Worm (Caenorhabditis elegans) whole organism, L4 larva: ENCODE data around the gene C45G9.4.

Experiments
- F10B5.3 ChIP-seq: sonication (generic microtip); optimal IDR thresholded peaks from 2 replicates; lab custom pipeline; 2016; ENCODE audit warnings: mild to moderate bottlenecking, missing genetic modification characterization, missing compliant biosample characterization
- F26F4.8 ChIP-seq: fragments of 200-800 bp; sonication (Bioruptor generic); conservative IDR thresholded peaks from 2 replicates; pipeline ENCODE4 v1.3.6; 2022; ENCODE audit warnings: missing genetic modification characterization, missing compliant biosample characterization
- F37D6.2 ChIP-seq: sonication (generic microtip); optimal IDR thresholded peaks from 2 replicates; lab custom pipeline; 2016; ENCODE audit warnings: mild to moderate bottlenecking, missing genetic modification characterization, missing compliant biosample characterization
- T20F7.1 ChIP-seq: fragments of 200-800 bp; sonication (Bioruptor generic); optimal IDR thresholded peaks from 2 replicates; lab custom pipeline; 2018; ENCODE audit warnings: mild to moderate bottlenecking, missing genetic modification characterization, missing compliant biosample characterization
- Y5F2A.4 ChIP-seq: fragments of 200-800 bp; sonication (Bioruptor generic); optimal IDR thresholded peaks from 2 replicates; lab custom pipeline; 2018; ENCODE audit warnings: mild to moderate bottlenecking, missing genetic modification characterization, missing compliant biosample characterization
- ZK546.5 ChIP-seq, 2 experiments: sonication (generic microtip); optimal IDR thresholded peaks; 2 replicates each; lab custom pipeline; 2017; ENCODE audit warnings: missing biosample characterization in 2 of 2, missing genetic modification characterization in 2 of 2
- aha-1 ChIP-seq: fragments of 150-350 bp; peaks from one replicate; lab custom pipeline; 2014; ENCODE audit warnings: missing biosample characterization, missing genetic modification characterization
- ceh-20 ChIP-seq: fragments of 200-800 bp; sonication (Bioruptor generic); IDR thresholded peaks from 2 replicates; pipeline ENCODE4 v1.3.6; 2022; ENCODE audit warnings: missing genetic modification reagents, missing genetic modification characterization, missing compliant biosample characterization
- ceh-28 ChIP-seq: fragments of 150-350 bp; optimal IDR thresholded peaks from 2 replicates; lab custom pipeline; 2014; ENCODE audit warnings: missing biosample characterization, missing genetic modification reagents, missing genetic modification characterization
- ceh-44 ChIP-seq: fragments of 200-800 bp; sonication (Bioruptor generic); IDR thresholded peaks from 2 replicates; pipeline ENCODE4 v1.3.6; 2022; ENCODE audit warnings: missing genetic modification reagents, missing genetic modification characterization, missing compliant biosample characterization
- ceh-82 ChIP-seq: sonication (generic microtip); optimal IDR thresholded peaks from 2 replicates; lab custom pipeline; 2017; ENCODE audit warnings: missing biosample characterization, missing genetic modification characterization
- ces-1 ChIP-seq: fragments of 150-350 bp; sonication (generic microtip); optimal IDR thresholded peaks from 4 replicates; lab custom pipeline; 2014; ENCODE audit warnings: missing biosample characterization, missing genetic modification reagents, missing genetic modification characterization
- ctbp-1 ChIP-seq: fragments of 200-800 bp; sonication (Bioruptor generic); IDR thresholded peaks from 2 replicates; pipeline ENCODE4 v1.3.6; 2022; ENCODE audit warnings: missing genetic modification reagents, missing genetic modification characterization, missing compliant biosample characterization
- daf-19 ChIP-seq: fragments of 200-800 bp; sonication (Bioruptor generic); conservative IDR thresholded peaks from 2 replicates; pipeline ENCODE4 v1.3.6; 2022; ENCODE audit warnings: missing genetic modification characterization, missing compliant biosample characterization
- dmd-6 ChIP-seq: fragments of 200-800 bp; sonication (Bioruptor generic); IDR thresholded peaks from 2 replicates; pipeline ENCODE4 v1.3.6; 2022; ENCODE audit warnings: missing genetic modification reagents, missing genetic modification characterization, missing compliant biosample characterization
- dmd-8 ChIP-seq: fragments of 200-800 bp; sonication (Bioruptor generic); IDR thresholded peaks from 2 replicates; pipeline ENCODE4 v1.3.6; 2022; ENCODE audit warnings: missing genetic modification characterization, missing compliant biosample characterization
- dpl-1 ChIP-seq: fragments of 150-350 bp; optimal IDR thresholded peaks from 2 replicates; lab custom pipeline; 2014; ENCODE audit warnings: missing biosample characterization, missing genetic modification reagents, missing genetic modification characterization
- egl-27 ChIP-seq: sonication (generic microtip); optimal IDR thresholded peaks from 3 replicates; lab custom pipeline; 2017; ENCODE audit warnings: missing biosample characterization, missing genetic modification reagents, missing genetic modification characterization
- hlh-30 ChIP-seq: sonication (generic microtip); optimal IDR thresholded peaks from 2 replicates; lab custom pipeline; 2017; ENCODE audit warnings: antibody characterized with exemption, mild to moderate bottlenecking, missing genetic modification characterization, missing compliant biosample characterization; ENCODE audit not compliant: insufficient read depth
- jun-1 ChIP-seq: fragments of 150-350 bp; optimal IDR thresholded peaks from 2 replicates; lab custom pipeline; 2014; ENCODE audit warnings: missing biosample characterization, missing genetic modification reagents, missing genetic modification characterization
- lim-7 ChIP-seq: fragments of 200-800 bp; sonication (Bioruptor generic); IDR thresholded peaks from 2 replicates; pipeline ENCODE4 v1.3.6; 2022; ENCODE audit warnings: missing genetic modification characterization, missing compliant biosample characterization
- lin-1 ChIP-seq: fragments of 200-800 bp; sonication (Bioruptor generic); IDR thresholded peaks from 2 replicates; pipeline ENCODE4 v1.3.6; 2022; ENCODE audit warnings: missing genetic modification reagents, missing genetic modification characterization, missing compliant biosample characterization
- lin-13 ChIP-seq: fragments of 150-350 bp; optimal IDR thresholded peaks from 2 replicates; lab custom pipeline; 2014; ENCODE audit warnings: missing biosample characterization, missing genetic modification reagents, missing genetic modification characterization
- lin-15B ChIP-seq: fragments of 150-350 bp; sonication (generic microtip); optimal IDR thresholded peaks from 3 replicates; lab custom pipeline; 2014; ENCODE audit warnings: missing biosample characterization, missing genetic modification characterization
- lin-29 ChIP-seq: fragments of 200-800 bp; sonication (Bioruptor generic); IDR thresholded peaks from 2 replicates; pipeline ENCODE4 v1.3.6; 2022; ENCODE audit warnings: missing genetic modification reagents, missing genetic modification characterization, missing compliant biosample characterization
- lin-38 ChIP-seq: fragments of 200-800 bp; sonication (Bioruptor generic); IDR thresholded peaks from 2 replicates; pipeline ENCODE4 v1.3.6; 2022; ENCODE audit warnings: missing genetic modification reagents, missing genetic modification characterization, missing compliant biosample characterization
- madf-9 ChIP-seq: fragments of 200-800 bp; sonication (Bioruptor generic); conservative IDR thresholded peaks from 2 replicates; pipeline ENCODE4 v1.3.6; 2022; ENCODE audit warnings: missing genetic modification reagents, missing genetic modification characterization, missing compliant biosample characterization
- mdl-1 ChIP-seq, 2 experiments: fragments of 150-350 bp in 1 of 2; sonication (generic microtip) in 1 of 2; optimal IDR thresholded peaks; 2 replicates each; lab custom pipeline; 2014 to 2017; ENCODE audit warnings: missing biosample characterization in 2 of 2, missing genetic modification characterization in 2 of 2
- mdt-29 ChIP-seq: fragments of 200-800 bp; sonication (Bioruptor generic); IDR thresholded peaks from 2 replicates; pipeline ENCODE4 v1.3.6; 2022; ENCODE audit warnings: missing genetic modification reagents, missing genetic modification characterization, missing compliant biosample characterization
- mes-2 ChIP-seq: sonication (generic microtip); optimal IDR thresholded peaks from 2 replicates; lab custom pipeline; 2016; ENCODE audit warnings: missing genotype, mild to moderate bottlenecking, missing genetic modification characterization, missing compliant biosample characterization; ENCODE audit not compliant: poor library complexity, severe bottlenecking
- mxl-2 ChIP-seq: fragments of 200-800 bp; sonication (Bioruptor generic); conservative IDR thresholded peaks from 2 replicates; pipeline ENCODE4 v1.3.6; 2022; ENCODE audit warnings: missing genetic modification reagents, missing genetic modification characterization, missing compliant biosample characterization
- nhr-11 ChIP-seq: fragments of 150-350 bp; optimal IDR thresholded peaks from 2 replicates; lab custom pipeline; 2014; ENCODE audit warnings: missing biosample characterization, missing genetic modification characterization
- nhr-111 ChIP-seq: fragments of 200-800 bp; sonication (Bioruptor generic); optimal IDR thresholded peaks from 2 replicates; lab custom pipeline; 2018; ENCODE audit warnings: mild to moderate bottlenecking, missing genetic modification characterization, missing compliant biosample characterization
- nhr-25 ChIP-seq: sonication (generic microtip); optimal IDR thresholded peaks from 2 replicates; lab custom pipeline; 2017; ENCODE audit warnings: missing genetic modification characterization, mild to moderate bottlenecking, missing compliant biosample characterization, antibody characterized with exemption, moderate library complexity, borderline replicate concordance; ENCODE audit not compliant: insufficient read depth
- nhr-41 ChIP-seq: fragments of 200-800 bp; sonication (Bioruptor generic); IDR thresholded peaks from 2 replicates; pipeline ENCODE4 v1.3.6; 2022; ENCODE audit warnings: missing genetic modification reagents, missing genetic modification characterization, missing compliant biosample characterization
- nhr-42 ChIP-seq: fragments of 200-800 bp; sonication (Bioruptor generic); IDR thresholded peaks from 2 replicates; pipeline ENCODE4 v1.3.6; 2022; ENCODE audit warnings: missing genetic modification characterization, missing compliant biosample characterization
- nhr-6 ChIP-seq: fragments of 150-350 bp; optimal IDR thresholded peaks from 2 replicates; lab custom pipeline; 2014; ENCODE audit warnings: missing biosample characterization, missing genetic modification characterization
- nhr-76 ChIP-seq: fragments of 150-350 bp; optimal IDR thresholded peaks from 2 replicates; lab custom pipeline; 2014; ENCODE audit warnings: missing biosample characterization, missing genetic modification characterization
- php-3 ChIP-seq: fragments of 200-800 bp; sonication (Bioruptor generic); IDR thresholded peaks from 2 replicates; pipeline ENCODE4 v1.3.6; 2022; ENCODE audit warnings: missing genetic modification reagents, missing genetic modification characterization, missing compliant biosample characterization
- saeg-2 ChIP-seq: fragments of 200-800 bp; sonication (Bioruptor generic); IDR thresholded peaks from 2 replicates; pipeline ENCODE4 v1.3.6; 2022; ENCODE audit warnings: missing genetic modification reagents, missing genetic modification characterization, missing compliant biosample characterization
- unc-62 ChIP-seq, 3 experiments: fragments of 150-350 bp in 1 of 3; sonication (generic microtip); optimal IDR thresholded peaks in 2 of 3; peaks in 1 of 3; 1 replicate in 1 of 3; 2 replicates in 2 of 3; lab custom pipeline; 2014 to 2017; ENCODE audit warnings: missing biosample characterization in 3 of 3, missing genetic modification characterization in 3 of 3, missing genetic modification reagents in 3 of 3, missing genotype in 1 of 3
- zfp-2 ChIP-seq: sonication (generic microtip); optimal IDR thresholded peaks from 2 replicates; lab custom pipeline; 2016; ENCODE audit warnings: mild to moderate bottlenecking, missing genetic modification characterization, missing compliant biosample characterization
- zip-11 ChIP-seq: fragments of 200-800 bp; sonication (Bioruptor generic); IDR thresholded peaks from 2 replicates; pipeline ENCODE4 v1.3.6; 2022; ENCODE audit warnings: missing genetic modification characterization, missing compliant biosample characterization
- ztf-7 ChIP-seq: fragments of 150-350 bp; optimal IDR thresholded peaks from 2 replicates; lab custom pipeline; 2014; ENCODE audit warnings: missing biosample characterization, missing genetic modification characterization

C45G9.4 gene

DNA sequence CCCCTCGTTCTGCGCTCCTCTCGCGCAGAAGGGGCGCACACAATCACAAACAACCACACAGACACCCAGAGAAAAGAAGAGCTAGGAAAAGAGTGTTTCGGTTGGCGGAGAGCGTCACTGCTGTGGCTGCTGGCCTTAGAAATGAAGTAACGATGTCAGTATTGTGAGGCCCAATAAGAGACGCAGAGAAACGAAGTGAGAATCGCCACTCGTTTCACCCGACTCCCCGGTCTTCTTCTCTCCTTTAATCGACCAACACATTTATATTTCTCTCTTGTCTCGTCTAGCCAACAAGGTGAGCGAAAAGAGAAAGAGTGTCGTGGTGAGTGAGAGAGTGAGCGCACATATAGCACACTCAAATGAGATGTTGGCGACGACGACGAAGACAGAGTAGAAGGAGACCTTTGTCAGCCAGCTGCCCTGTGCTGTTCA is 48.6 kb upstream of the C45G9.4 start (continued):
- TF ChIP-seq mes-2 (tag; lab: Kevin White, UChicago) (peak; percentile 75), ceh-20 (GFP tag; lab: Robert Waterston, UW) (peak; percentile 65; the same call in 1 of the 2 replicates), ctbp-1 (GFP tag; lab: Robert Waterston, UW) (peak; percentile 85), nhr-111 (GFP tag; lab: Kevin White, UChicago) (no peak), zip-11 (GFP tag; lab: Robert Waterston, UW) (no peak), lin-13 (peak; percentile 63), mdl-1 (tag; optimal IDR thresholded peaks at IDR 0.05; lab: Kevin White, UChicago) (peak; percentile 42 to 78), daf-19 (GFP tag; lab: Robert Waterston, UW) (no peak), dpl-1 (GFP tag; lab: Kevin White, UChicago) (peak; percentile 56), jun-1 (tag; lab: Kevin White, UChicago) (no peak), zfp-2 (no peak), lin-38 (GFP tag; lab: Robert Waterston, UW) (peak; percentile 67), ceh-28 (tag; lab: Kevin White, UChicago) (peak; percentile 65), ZK546.5 (tag; optimal IDR thresholded peaks at IDR 0.05; lab: Kevin White, UChicago) (no peak), lim-7 (0 out of 2 replicates have a peak, but pooled peaks have one; percentile 35), saeg-2 (GFP tag; lab: Robert Waterston, UW) (no peak), nhr-76 (tag; lab: Kevin White, UChicago) (no peak), lin-29 (GFP tag; lab: Robert Waterston, UW) (no peak), F10B5.3 (tag; lab: Kevin White, UChicago) (no peak), ces-1 (GFP tag; lab: Kevin White, UChicago) (peak; percentile 71), F37D6.2 (tag; lab: Kevin White, UChicago) (peak; percentile 85), T20F7.1 (GFP tag; lab: Kevin White, UChicago) (peak; percentile 72), ceh-82 (tag; lab: Kevin White, UChicago) (no peak), dmd-6 (peak; percentile 64), ceh-44 (no peak), mxl-2 (GFP tag; lab: Robert Waterston, UW) (no peak), php-3 (GFP tag; lab: Robert Waterston, UW) (peak; percentile 71; the same call in 1 of the 2 replicates), unc-62 (GFP tag; optimal IDR thresholded peaks at IDR 0.05 in 1 of 2; lab: Kevin White, UChicago) (peak in 1 of 2 experiments; percentile 99), unc-62 (tag; optimal IDR thresholded peaks at IDR 0.05; lab: Kevin White, UChicago) (no peak), F26F4.8 (GFP tag; lab: Robert Waterston, UW) (no peak), nhr-11 (tag; lab: Kevin White, UChicago) (peak; percentile 94), nhr-25 (tag; lab: Kevin White, UChicago) (peak; percentile 62), lin-15B (tag; lab: Kevin White, UChicago) (no peak), Y5F2A.4 (GFP tag; lab: Kevin White, UChicago) (no peak), madf-9 (GFP tag; lab: Robert Waterston, UW) (no peak), mdt-29 (GFP tag; lab: Robert Waterston, UW) (no peak), lin-1 (GFP tag; lab: Robert Waterston, UW) (peak; percentile 32; the same call in 1 of the 2 replicates), nhr-6 (tag; lab: Kevin White, UChicago) (peak; percentile 65), aha-1 (peak; percentile 98)

DNA sequence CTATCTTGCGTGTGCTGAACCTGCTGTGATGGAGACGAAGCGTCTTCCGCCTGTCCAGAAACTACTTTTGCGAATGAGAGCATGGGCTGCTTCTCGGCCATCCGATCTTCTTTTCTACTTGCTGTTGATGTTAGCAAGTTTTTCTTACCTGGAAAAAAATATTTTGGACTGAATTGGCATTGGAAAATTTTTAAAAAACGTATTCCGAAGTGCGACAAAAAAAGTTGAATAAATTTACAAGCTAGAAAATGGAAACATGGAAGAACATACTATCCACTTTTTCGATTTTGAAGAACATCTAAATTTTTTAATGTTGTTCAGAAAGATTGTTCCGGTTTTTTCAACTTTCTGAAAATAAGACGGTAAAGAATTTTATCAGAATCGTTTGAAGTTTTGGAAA is 45.0 kb upstream of the C45G9.4 start, which contains the start of gene larp-1:
Gene larp-1 (minus strand): TSS at position 101 of the 400 bp plus-strand sequence.
- TF ChIP-seq nhr-11 (tag; lab: Kevin White, UChicago) (no peak), dmd-8 (GFP tag; lab: Robert Waterston, UW) (no peak), nhr-42 (GFP tag; lab: Robert Waterston, UW) (no peak), egl-27 (no peak), nhr-41 (GFP tag; lab: Robert Waterston, UW) (no peak), F10B5.3 (tag; lab: Kevin White, UChicago) (no peak), ztf-7 (tag; lab: Kevin White, UChicago) (no peak), lim-7 (no peak), hlh-30 (tag; lab: Kevin White, UChicago) (no peak), ceh-44 (no peak)
